Fruit fly (Drosophila melanogaster): Measurements from ENCODE around the gene CG4151.

DNA sequence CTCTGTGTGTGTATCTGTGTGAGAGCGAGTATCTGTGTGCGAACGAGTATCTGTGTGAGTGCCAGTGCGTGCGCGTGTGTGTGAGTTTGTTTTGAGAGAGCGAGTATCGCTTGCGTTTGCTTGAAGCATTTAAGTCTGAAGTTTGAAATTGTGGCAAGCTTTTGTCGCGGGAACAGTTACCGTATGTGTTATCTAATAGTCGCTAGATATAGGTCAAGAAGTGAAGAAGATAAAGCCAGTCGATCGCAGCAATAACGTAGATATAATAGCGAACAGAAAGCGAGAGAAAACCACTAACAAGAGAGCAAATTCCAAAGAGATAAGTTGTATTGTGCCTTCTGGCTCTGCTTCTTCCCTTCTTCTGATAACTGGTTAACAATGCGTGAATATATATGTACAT is 16.9 kb downstream of the CG4151 start:
- TF ChIP-seq Blimp-1 (GFP tag; optimal IDR thresholded peaks at IDR 0.05) (no peak), CG11294 (GFP tag; IDR thresholded peaks at IDR 0.05) (no peak), eg (GFP tag; IDR thresholded peaks at IDR 0.05) (no peak), Eip78C (GFP tag) (peak; percentile 66), CG6163 (GFP tag; IDR thresholded peaks at IDR 0.05) (0 out of 3 replicates have a peak, but pooled peaks have one; percentile 23), Gug (GFP tag; IDR thresholded peaks at IDR 0.05) (no peak), Sox15 (GFP tag; optimal IDR thresholded peaks at IDR 0.05) (no peak), CG9139 (GFP tag; optimal IDR thresholded peaks at IDR 0.05) (no peak), pdm3 (GFP tag; optimal IDR thresholded peaks at IDR 0.05) (no peak), dsx (GFP tag; optimal IDR thresholded peaks at IDR 0.05; ENCODE audit: poor library complexity, severe bottlenecking) (no peak), CG6854 (GFP tag; optimal IDR thresholded peaks at IDR 0.05) (no peak)
